Worm (Caenorhabditis elegans): Measurements from ENCODE around the gene Y17G9B.2.
"Not testable (repeated sequence)": the region's sequence is repeated elsewhere in the genome, so short reads cannot be mapped to it uniquely, and the experiment has no call there.

Gene Y17G9B.2

ce11 chrIV:4725478-4725920 lies 38.4 kb upstream of the Y17G9B.2 start (continued):
- TF ChIP-seq pha-4 (GFP tag; IDR thresholded peaks at IDR 0.05), result peak; percentile 99
- not testable (repeated sequence) for TF ChIP-seq pha-4 (tag; optimal IDR thresholded peaks at IDR 0.05)
- peak; percentile 13 for TF ChIP-seq lin-15B (tag; optimal IDR thresholded peaks at IDR 0.05)
- peak; percentile 81 for TF ChIP-seq F10B5.3 (tag; optimal IDR thresholded peaks at IDR 0.05)
- peak; percentile 100 for TF ChIP-seq nhr-42 (GFP tag; IDR thresholded peaks at IDR 0.05)
- peak; percentile 93; the same call in 1 of the 2 replicates for TF ChIP-seq Y105C5A.15 (GFP tag; IDR thresholded peaks at IDR 0.05)
- peak; percentile 98 for TF ChIP-seq arid-1 (GFP tag; conservative IDR thresholded peaks at IDR 0.05)
- TF ChIP-seq F37D6.2 (tag; optimal IDR thresholded peaks at IDR 0.05), result peak; percentile 91
- TF ChIP-seq ZK337.2 (GFP tag; IDR thresholded peaks at IDR 0.05), result peak; percentile 100
- peak; percentile 100 for TF ChIP-seq dmd-6 (GFP tag; IDR thresholded peaks at IDR 0.05)
- TF ChIP-seq ceh-44 (GFP tag; IDR thresholded peaks at IDR 0.05), result peak; percentile 99
- peak; percentile 100 for TF ChIP-seq vab-7 (GFP tag; IDR thresholded peaks at IDR 0.05)
- TF ChIP-seq T20F7.1 (GFP tag; optimal IDR thresholded peaks at IDR 0.05), result peak; percentile 91
- peak; percentile 49 for TF ChIP-seq F49E8.2 (tag; optimal IDR thresholded peaks at IDR 0.05; ENCODE audit: borderline replicate concordance)
- TF ChIP-seq lin-1 (GFP tag; IDR thresholded peaks at IDR 0.05), result peak; percentile 98
- TF ChIP-seq madf-5 (GFP tag; IDR thresholded peaks at IDR 0.05), result peak; percentile 95 to 100
- peak; percentile 100 for TF ChIP-seq php-3 (GFP tag; IDR thresholded peaks at IDR 0.05)
- peak; percentile 100 for TF ChIP-seq lin-38 (GFP tag; IDR thresholded peaks at IDR 0.05)
- TF ChIP-seq mdl-1 (tag; optimal IDR thresholded peaks at IDR 0.05), result peak in 1 of 2 experiments; percentile 23
- peak; percentile 99 for TF ChIP-seq egl-43 (GFP tag; IDR thresholded peaks at IDR 0.05)
- TF ChIP-seq lim-7 (GFP tag; IDR thresholded peaks at IDR 0.05), result peak; percentile 65; the same call in 1 of the 2 replicates
- TF ChIP-seq Y75B8A.6 (GFP tag; IDR thresholded peaks at IDR 0.05), result peak; percentile 100
- TF ChIP-seq mep-1 (tag; optimal IDR thresholded peaks at IDR 0.05), result peak; percentile 68
- TF ChIP-seq mes-2 (tag; optimal IDR thresholded peaks at IDR 0.05; ENCODE audit: poor library complexity, severe bottlenecking), result peak; percentile 80
- peak; percentile 81 for TF ChIP-seq dmd-8 (GFP tag; IDR thresholded peaks at IDR 0.05)
- TF ChIP-seq tag-97 (GFP tag; IDR thresholded peaks at IDR 0.05), result peak; percentile 99
- TF ChIP-seq zip-11 (GFP tag; IDR thresholded peaks at IDR 0.05), result 0 out of 2 replicates have a peak, but pooled peaks have one; percentile 72
- TF ChIP-seq nhr-102 (tag; optimal IDR thresholded peaks at IDR 0.05), result peak; percentile 96
- TF ChIP-seq spr-1 (tag; optimal IDR thresholded peaks at IDR 0.05), result peak; percentile 89
- TF ChIP-seq zfp-3 (GFP tag; conservative IDR thresholded peaks at IDR 0.05), result peak; percentile 100
- TF ChIP-seq unc-130 (GFP tag; optimal IDR thresholded peaks at IDR 0.05), result peak; percentile 1
- peak; percentile 95 for TF ChIP-seq mxl-2 (GFP tag; conservative IDR thresholded peaks at IDR 0.05)
- TF ChIP-seq madf-9 (GFP tag; conservative IDR thresholded peaks at IDR 0.05), result peak; percentile 100
- TF ChIP-seq F26F4.8 (GFP tag; conservative IDR thresholded peaks at IDR 0.05), result 0 out of 2 replicates have a peak, but pooled peaks have one; percentile 53
- peak; percentile 35 for TF ChIP-seq Y5F2A.4 (GFP tag; optimal IDR thresholded peaks at IDR 0.05)

- peak; percentile 60 for TF ChIP-seq lir-3 (tag; optimal IDR thresholded peaks at IDR 0.05)
- TF ChIP-seq ctbp-1 (GFP tag; IDR thresholded peaks at IDR 0.05), result peak; percentile 99
- peak; percentile 99 for TF ChIP-seq Y75B8A.6 (GFP tag; IDR thresholded peaks at IDR 0.05)
- TF ChIP-seq vab-7 (GFP tag; IDR thresholded peaks at IDR 0.05), result peak; percentile 100
- TF ChIP-seq unc-130 (GFP tag; optimal IDR thresholded peaks at IDR 0.05), result peak; percentile 86
- TF ChIP-seq lin-1 (GFP tag; IDR thresholded peaks at IDR 0.05), result peak; percentile 98
- TF ChIP-seq zfp-2 (tag; optimal IDR thresholded peaks at IDR 0.05), result peak; percentile 90
- peak; percentile 100 for TF ChIP-seq ceh-20 (GFP tag; IDR thresholded peaks at IDR 0.05)
- TF ChIP-seq nhr-41 (GFP tag; IDR thresholded peaks at IDR 0.05), result peak; percentile 95
- peak; percentile 99 for TF ChIP-seq egl-43 (GFP tag; IDR thresholded peaks at IDR 0.05)
- TF ChIP-seq F26F4.8 (GFP tag; conservative IDR thresholded peaks at IDR 0.05), result 0 out of 2 replicates have a peak, but pooled peaks have one; percentile 33
- TF ChIP-seq spr-1 (tag; optimal IDR thresholded peaks at IDR 0.05), result peak; percentile 88
- peak; percentile 31 for TF ChIP-seq Y5F2A.4 (GFP tag; optimal IDR thresholded peaks at IDR 0.05)
- peak; percentile 99 for TF ChIP-seq pha-4 (GFP tag; IDR thresholded peaks at IDR 0.05)
- not testable (repeated sequence) for TF ChIP-seq pha-4, daf-16 (tag; optimal IDR thresholded peaks at IDR 0.05)
- peak; percentile 31 to 83 for TF ChIP-seq daf-16 (GFP tag; optimal IDR thresholded peaks at IDR 0.05)
- TF ChIP-seq ZK546.5 (tag; optimal IDR thresholded peaks at IDR 0.05), result peak in 1 of 2 experiments; percentile 71
- TF ChIP-seq php-3 (GFP tag; IDR thresholded peaks at IDR 0.05), result peak; percentile 100
- TF ChIP-seq hlh-11 (tag; optimal IDR thresholded peaks at IDR 0.05), result peak; percentile 92
- peak; percentile 94 for TF ChIP-seq F37D6.2 (tag; optimal IDR thresholded peaks at IDR 0.05)
- TF ChIP-seq zfp-3 (GFP tag; conservative IDR thresholded peaks at IDR 0.05), result peak; percentile 100
- TF ChIP-seq F49E8.2 (tag; optimal IDR thresholded peaks at IDR 0.05; ENCODE audit: borderline replicate concordance), result peak; percentile 0
- peak; percentile 98 for TF ChIP-seq tag-97 (GFP tag; IDR thresholded peaks at IDR 0.05)
- peak; percentile 82; the same call in 1 of the 2 replicates for TF ChIP-seq dmd-8 (GFP tag; IDR thresholded peaks at IDR 0.05)
- TF ChIP-seq arid-1 (GFP tag; conservative IDR thresholded peaks at IDR 0.05), result peak; percentile 96
- peak; percentile 100 for TF ChIP-seq lin-29 (GFP tag; IDR thresholded peaks at IDR 0.05)
- peak; percentile 98 for TF ChIP-seq rbr-2 (tag; optimal IDR thresholded peaks at IDR 0.05)
- peak; percentile 100 for TF ChIP-seq madf-9 (GFP tag; conservative IDR thresholded peaks at IDR 0.05)
Measured at ce11 chrIV:4727935-4728334, 36.0 kb upstream of the Y17G9B.2 start.

Measured in whole organism, L4 larva.